Worm (Caenorhabditis elegans) whole organism, L1 larva: ENCODE results near the gene fbxa-199.

ENCODE experiments used
- dpl-1 ChIP-seq, 3 experiments: fragments of 150-350 bp in 2 of 3; sonication (generic microtip) in 1 of 3; optimal IDR thresholded peaks; 2 replicates each; lab custom pipeline; 2014 to 2017; ENCODE audit warnings: missing biosample characterization in 3 of 3, missing genetic modification characterization in 3 of 3, missing genetic modification reagents in 3 of 3
- lin-39 ChIP-seq: fragments of 150-350 bp; optimal IDR thresholded peaks from 2 replicates; lab custom pipeline; 2014; ENCODE audit warnings: missing biosample characterization, missing genetic modification reagents, missing genetic modification characterization
- nhr-11 ChIP-seq: fragments of 150-350 bp; optimal IDR thresholded peaks from 2 replicates; lab custom pipeline; 2014; ENCODE audit warnings: missing biosample characterization, missing genetic modification characterization
- unc-62 ChIP-seq: fragments of 150-350 bp; optimal IDR thresholded peaks from 2 replicates; lab custom pipeline; 2014; ENCODE audit warnings: missing biosample characterization, missing genetic modification reagents, missing genetic modification characterization

DNA sequence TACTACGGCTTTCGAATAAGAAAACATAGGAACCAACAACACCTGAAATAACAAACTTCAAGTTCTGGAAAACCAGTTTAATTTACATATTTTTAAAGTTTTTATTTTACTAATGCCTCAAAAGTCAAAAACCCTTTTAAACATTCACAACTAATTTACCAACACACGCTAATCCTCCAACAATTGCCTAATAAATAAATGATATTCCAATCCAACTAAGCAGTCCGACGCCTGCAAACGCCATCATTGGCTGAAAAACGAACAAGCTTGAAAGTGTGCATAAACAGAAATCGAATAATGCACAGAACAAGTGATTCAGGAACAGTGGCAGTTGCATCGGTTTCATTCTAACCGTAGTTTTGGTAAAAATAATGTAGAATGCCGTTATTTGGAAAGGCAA, 30.9 kb downstream of the fbxa-199 start:
- TF ChIP-seq dpl-1 (GFP tag; optimal IDR thresholded peaks at IDR 0.05; lab: Kevin White, UChicago) (no peak), lin-39 (tag; lab: Kevin White, UChicago) (no peak), unc-62 (no peak), nhr-11 (no peak)
